Fruit fly (Drosophila melanogaster) whole organism, embryonic: ENCODE measurements around the gene Sap30.

ENCODE experiments used
- Awh ChIP-seq: fragments of 200-800 bp; sonication (Bioruptor generic); IDR thresholded peaks from 2 replicates; pipeline ENCODE4, ENCODE4 v1.3.6; 2022; ENCODE audit warnings: missing biosample characterization, missing genetic modification characterization
- CG10274 ChIP-seq: fragments of 200-800 bp; sonication (Bioruptor generic); optimal IDR thresholded peaks from 3 replicates; lab custom pipeline; 2017; ENCODE audit warnings: missing biosample characterization, mild to moderate bottlenecking, missing genetic modification characterization
- CG11398 ChIP-seq: fragments of 200-800 bp; sonication (Bioruptor generic); optimal IDR thresholded peaks from 2 replicates; lab custom pipeline; 2016; ENCODE audit warnings: missing biosample characterization, missing genetic modification characterization
- CG11695 ChIP-seq: fragments of 200-800 bp; sonication (Bioruptor generic); IDR thresholded peaks from 3 replicates; pipeline ENCODE4 v1.3.6; 2022; ENCODE audit warnings: missing biosample characterization, missing genetic modification characterization
- CG12769 ChIP-seq: fragments of 200-800 bp; sonication (Bioruptor generic); optimal IDR thresholded peaks from 2 replicates; lab custom pipeline; 2019; ENCODE audit warnings: missing biosample characterization, mild to moderate bottlenecking, missing genetic modification characterization, moderate library complexity
- CG13424 ChIP-seq: fragments of 200-800 bp; sonication (Bioruptor generic); optimal IDR thresholded peaks from 2 replicates; lab custom pipeline; 2019; ENCODE audit warnings: missing biosample characterization, mild to moderate bottlenecking, missing genetic modification characterization, moderate library complexity
- CG1603 ChIP-seq: fragments of 200-800 bp; sonication (Bioruptor generic); optimal IDR thresholded peaks from 2 replicates; lab custom pipeline; 2019; ENCODE audit warnings: missing biosample characterization, mild to moderate bottlenecking, missing genetic modification characterization, moderate library complexity
- CG17568 ChIP-seq: fragments of 200-800 bp; sonication (Bioruptor generic); optimal IDR thresholded peaks from 2 replicates; lab custom pipeline; 2018; ENCODE audit warnings: missing biosample characterization, mild to moderate bottlenecking, missing genetic modification characterization, moderate library complexity
- CG17912 ChIP-seq: fragments of 200-800 bp; sonication (Bioruptor generic); optimal IDR thresholded peaks from 2 replicates; lab custom pipeline; 2018; ENCODE audit warnings: missing biosample characterization, mild to moderate bottlenecking, missing genetic modification characterization
- CG1792 ChIP-seq: fragments of 200-800 bp; sonication (Bioruptor generic); optimal IDR thresholded peaks from 2 replicates; lab custom pipeline; 2016; ENCODE audit warnings: missing biosample characterization, missing genetic modification characterization
- CG18262 ChIP-seq: fragments of 200-800 bp; optimal IDR thresholded peaks from 3 replicates; lab custom pipeline; 2019; ENCODE audit warnings: missing biosample characterization, mild to moderate bottlenecking, missing genetic modification characterization, moderate library complexity
- CG1832 ChIP-seq: fragments of 200-800 bp; sonication (Bioruptor generic); optimal IDR thresholded peaks from 2 replicates; lab custom pipeline; 2017; ENCODE audit warnings: missing biosample characterization, mild to moderate bottlenecking, missing genetic modification characterization, inconsistent platforms
- CG2712 ChIP-seq: fragments of 200-800 bp; optimal IDR thresholded peaks from 3 replicates; lab custom pipeline; 2019; ENCODE audit warnings: missing biosample characterization, mild to moderate bottlenecking, missing genetic modification characterization, moderate library complexity
- CG34422 ChIP-seq: fragments of 200-800 bp; sonication (Bioruptor generic); IDR thresholded peaks from 3 replicates; pipeline ENCODE4 v1.3.6; 2022; ENCODE audit warnings: missing biosample characterization, missing genetic modification characterization
- CG4617 ChIP-seq: fragments of 200-800 bp; sonication (Bioruptor generic); optimal IDR thresholded peaks from 3 replicates; lab custom pipeline; 2016; ENCODE audit warnings: missing biosample characterization, missing genetic modification characterization, borderline replicate concordance
- CG4820 ChIP-seq: fragments of 200-800 bp; sonication (Bioruptor generic); optimal IDR thresholded peaks from 3 replicates; lab custom pipeline; 2016; ENCODE audit warnings: missing biosample characterization, missing genetic modification characterization
- CG5953 ChIP-seq: fragments of 200-800 bp; sonication (Bioruptor generic); IDR thresholded peaks from 2 replicates; pipeline ENCODE4 v1.3.6; 2022; ENCODE audit warnings: missing biosample characterization, missing genetic modification characterization
- CG6272 ChIP-seq: fragments of 200-800 bp; sonication (Bioruptor generic); IDR thresholded peaks from 2 replicates; pipeline ENCODE4 v1.3.6; 2022; ENCODE audit warnings: missing biosample characterization, missing genetic modification characterization
- CG8089 ChIP-seq: fragments of 200-800 bp; sonication (Bioruptor generic); optimal IDR thresholded peaks from 3 replicates; lab custom pipeline; 2016; ENCODE audit warnings: missing biosample characterization, missing genetic modification characterization
- CG8290 ChIP-seq, 3 experiments: fragments of 200-800 bp; sonication (Bioruptor generic); optimal IDR thresholded peaks; 2 replicates each; lab custom pipeline; 2016 to 2019; ENCODE audit warnings: missing biosample characterization in 3 of 3, missing genetic modification characterization in 3 of 3, mild to moderate bottlenecking in 2 of 3, moderate library complexity in 1 of 3
- CG8765 ChIP-seq: fragments of 200-800 bp; sonication (Bioruptor generic); IDR thresholded peaks from 2 replicates; pipeline ENCODE4 v1.3.6; 2022; ENCODE audit warnings: missing biosample characterization, missing genetic modification characterization
- CG8924 ChIP-seq: fragments of 200-800 bp; optimal IDR thresholded peaks from 3 replicates; lab custom pipeline; 2019; ENCODE audit warnings: missing biosample characterization, mild to moderate bottlenecking, missing genetic modification characterization, moderate library complexity
- CG9437 ChIP-seq: fragments of 200-800 bp; sonication (Bioruptor generic); optimal IDR thresholded peaks from 2 replicates; lab custom pipeline; 2018; ENCODE audit warnings: missing biosample characterization, mild to moderate bottlenecking, missing genetic modification characterization
- Dek ChIP-seq: fragments of 200-800 bp; sonication (Bioruptor generic); optimal IDR thresholded peaks from 3 replicates; lab custom pipeline; 2019; ENCODE audit warnings: missing biosample characterization, mild to moderate bottlenecking, missing genetic modification characterization, moderate library complexity
- Fer2 ChIP-seq: fragments of 200-800 bp; sonication (Bioruptor generic); optimal IDR thresholded peaks from 2 replicates; lab custom pipeline; 2018; ENCODE audit warnings: missing biosample characterization, mild to moderate bottlenecking, missing genetic modification characterization, moderate library complexity
- H2.0 ChIP-seq: fragments of 200-800 bp; sonication (Bioruptor generic); IDR thresholded peaks from 2 replicates; pipeline ENCODE4 v1.3.6; 2022; ENCODE audit warnings: missing biosample characterization, missing genetic modification characterization
- HHEX ChIP-seq: fragments of 200-800 bp; sonication (Bioruptor generic); optimal IDR thresholded peaks from 3 replicates; lab custom pipeline; 2017; ENCODE audit warnings: missing biosample characterization, mild to moderate bottlenecking, missing genetic modification characterization, missing genetic modification reagents
- HLH4C ChIP-seq: fragments of 200-800 bp; sonication (Bioruptor generic); IDR thresholded peaks from 3 replicates; pipeline ENCODE4 v1.3.6; 2022; ENCODE audit warnings: missing biosample characterization, missing genetic modification characterization; ENCODE audit not compliant: partially characterized antibody
- Hmx ChIP-seq: fragments of 200-800 bp; sonication (Bioruptor generic); optimal IDR thresholded peaks from 2 replicates; lab custom pipeline; 2016; ENCODE audit warnings: missing biosample characterization, missing genetic modification characterization
- MESR4 ChIP-seq: fragments of 200-800 bp; sonication (Bioruptor generic); optimal IDR thresholded peaks from 2 replicates; lab custom pipeline; 2018; ENCODE audit warnings: missing biosample characterization, mild to moderate bottlenecking, missing genetic modification characterization, moderate library complexity
- Myb ChIP-seq: fragments of 200-800 bp; sonication (Bioruptor generic); optimal IDR thresholded peaks from 2 replicates; lab custom pipeline; 2016; ENCODE audit warnings: missing biosample characterization, missing genetic modification characterization
- Nf-YB ChIP-seq: fragments of 200-800 bp; sonication (Bioruptor generic); optimal IDR thresholded peaks from 3 replicates; lab custom pipeline; 2019; ENCODE audit warnings: missing biosample characterization, mild to moderate bottlenecking, missing genetic modification characterization, moderate library complexity
- Oaz ChIP-seq: fragments of 200-800 bp; sonication (Bioruptor generic); IDR thresholded peaks from 2 replicates; pipeline ENCODE4 v1.3.6; 2022; ENCODE audit warnings: missing biosample characterization, missing genetic modification characterization
- Xbp1 ChIP-seq: fragments of 200-800 bp; sonication (Bioruptor generic); optimal IDR thresholded peaks from 3 replicates; lab custom pipeline; 2016; ENCODE audit warnings: missing biosample characterization, mild to moderate bottlenecking, missing genetic modification characterization
- YL-1 ChIP-seq: fragments of 200-800 bp; sonication (Bioruptor generic); optimal IDR thresholded peaks from 3 replicates; lab custom pipeline; 2017; ENCODE audit warnings: missing biosample characterization, mild to moderate bottlenecking, missing genetic modification characterization
- dimm ChIP-seq: fragments of 200-800 bp; sonication (Bioruptor generic); IDR thresholded peaks from 2 replicates; pipeline ENCODE4 v1.3.6; 2022; ENCODE audit warnings: missing biosample characterization, missing genetic modification characterization
- dmrt11E ChIP-seq: fragments of 200-800 bp; sonication (Bioruptor generic); optimal IDR thresholded peaks from 3 replicates; lab custom pipeline; 2018; ENCODE audit warnings: missing biosample characterization, mild to moderate bottlenecking, missing genetic modification characterization, moderate library complexity
- dpn ChIP-seq, 2 experiments: fragments of 200-800 bp; sonication (Bioruptor generic); optimal IDR thresholded peaks; 3 replicates each; lab custom pipeline; 2016; ENCODE audit warnings: missing biosample characterization in 2 of 2, missing genetic modification characterization in 2 of 2
- ems ChIP-seq: fragments of 200-800 bp; sonication (Bioruptor generic); optimal IDR thresholded peaks from 3 replicates; lab custom pipeline; 2016; ENCODE audit warnings: missing biosample characterization, missing genetic modification characterization
- fu2 ChIP-seq: fragments of 200-800 bp; sonication (Bioruptor generic); optimal IDR thresholded peaks from 2 replicates; lab custom pipeline; 2016; ENCODE audit warnings: missing biosample characterization, missing genetic modification characterization
- gro ChIP-seq: fragments of 200-800 bp; sonication (Bioruptor generic); optimal IDR thresholded peaks from 2 replicates; lab custom pipeline; 2016; ENCODE audit warnings: missing biosample characterization, missing genetic modification characterization
- kah ChIP-seq: fragments of 200-800 bp; sonication (Bioruptor generic); optimal IDR thresholded peaks from 2 replicates; lab custom pipeline; 2018; ENCODE audit warnings: missing biosample characterization, mild to moderate bottlenecking, missing genetic modification characterization
- klu ChIP-seq: fragments of 200-800 bp; sonication (Bioruptor generic); IDR thresholded peaks from 2 replicates; pipeline ENCODE4 v1.3.6; 2022; ENCODE audit warnings: missing biosample characterization, missing genetic modification characterization
- pan ChIP-seq, 4 experiments: fragments of >200 bp in 3 of 4; fragments of 200-800 bp in 1 of 4; sonication (Bioruptor generic) in 1 of 4; optimal IDR thresholded peaks in 3 of 4; IDR thresholded peaks in 1 of 4; 2 replicates each; pipeline versions ENCODE4 v1.3.6 to Lab custom; 2017 to 2022; ENCODE audit warnings: missing biosample characterization in 2 of 4, missing genetic modification characterization in 2 of 4, mixed read lengths in 1 of 4
- repo ChIP-seq: fragments of 200-800 bp; sonication (Bioruptor generic); optimal IDR thresholded peaks from 2 replicates; lab custom pipeline; 2016; ENCODE audit warnings: missing biosample characterization, missing genetic modification characterization
- so ChIP-seq: fragments of 200-800 bp; sonication (Bioruptor generic); IDR thresholded peaks from 3 replicates; pipeline ENCODE4 v1.3.6; 2022; ENCODE audit warnings: missing biosample characterization, missing genetic modification characterization
- vnd ChIP-seq: fragments of 200-800 bp; sonication (Bioruptor generic); IDR thresholded peaks from 3 replicates; pipeline ENCODE4 v1.3.6; 2022; ENCODE audit warnings: missing biosample characterization, missing genetic modification characterization; ENCODE audit not compliant: partially characterized antibody

Gene Sap30

dm6 chrX:16772882-16773827 lies 13.9 kb upstream of the Sap30 start (continued):
- peak; percentile 72 for TF ChIP-seq CG1603 (tag; lab: Kevin White, UChicago)
- peak; percentile 38 for TF ChIP-seq Xbp1 (GFP tag; lab: Kevin White, UChicago)
- TF ChIP-seq pan (optimal IDR thresholded peaks at IDR 0.05; lab: Kevin White, UChicago), result no peak
- peak in 1 of 2 experiments; percentile 63 for TF ChIP-seq pan (GFP tag; optimal IDR thresholded peaks at IDR 0.05 in 1 of 2, IDR thresholded peaks at IDR 0.05 in 1 of 2)
- TF ChIP-seq Hmx, result no peak
- TF ChIP-seq CG17568, result no peak
- TF ChIP-seq CG10274 (GFP tag; lab: Kevin White, UChicago), result no peak
- peak; percentile 65; the same call in 1 of the 3 replicates for TF ChIP-seq CG11695 (GFP tag; lab: Robert Waterston, UW)
- no peak for TF ChIP-seq HLH4C (GFP tag; lab: Robert Waterston, UW)
- TF ChIP-seq dpn (GFP tag; optimal IDR thresholded peaks at IDR 0.05; lab: Kevin White, UChicago), result peak; percentile 29 to 68
- peak; percentile 61; the same call in 1 of the 3 replicates for TF ChIP-seq so (GFP tag; lab: Robert Waterston, UW)
- peak; percentile 5 for TF ChIP-seq CG9437 (GFP tag; lab: Kevin White, UChicago)
- peak; percentile 30 for TF ChIP-seq HHEX (GFP tag; lab: Kevin White, UChicago)
- peak; percentile 83 for TF ChIP-seq Awh (GFP tag; lab: Robert Waterston, UW)
- TF ChIP-seq fu2 (GFP tag; lab: Kevin White, UChicago), result no peak
- no peak for TF ChIP-seq gro (GFP tag; lab: Kevin White, UChicago)
- no peak for TF ChIP-seq klu (GFP tag; lab: Robert Waterston, UW)
- no peak for TF ChIP-seq YL-1 (GFP tag; lab: Kevin White, UChicago)
- TF ChIP-seq CG6272 (GFP tag; lab: Robert Waterston, UW), result 0 out of 2 replicates have a peak, but pooled peaks have one; percentile 42
- TF ChIP-seq CG8924 (tag; lab: Kevin White, UChicago), result peak; percentile 41
- no peak for TF ChIP-seq Fer2 (tag; lab: Kevin White, UChicago)
- TF ChIP-seq CG8765, result peak; percentile 82
- TF ChIP-seq vnd, result no peak
- no peak for TF ChIP-seq MESR4 (GFP tag; lab: Kevin White, UChicago)
- TF ChIP-seq Dek (tag; lab: Kevin White, UChicago), result no peak
- peak; percentile 51 for TF ChIP-seq repo (GFP tag; lab: Kevin White, UChicago)
- TF ChIP-seq dimm (GFP tag; lab: Robert Waterston, UW), result peak; percentile 27; the same call in 1 of the 2 replicates
- TF ChIP-seq CG17912 (GFP tag; lab: Kevin White, UChicago), result no peak
- TF ChIP-seq H2.0 (GFP tag; lab: Robert Waterston, UW), result peak; percentile 53; the same call in 1 of the 2 replicates
- TF ChIP-seq kah (GFP tag; lab: Kevin White, UChicago), result no peak
- peak; percentile 78 for TF ChIP-seq CG2712 (tag; lab: Kevin White, UChicago)
- no peak for TF ChIP-seq CG4617 (GFP tag; lab: Kevin White, UChicago)
- no peak for TF ChIP-seq CG1832 (GFP tag; lab: Kevin White, UChicago)
- peak; percentile 70 for TF ChIP-seq CG4820
- TF ChIP-seq CG13424 (tag; lab: Kevin White, UChicago), result peak; percentile 51
- 0 out of 2 replicates have a peak, but pooled peaks have one; percentile 25 for TF ChIP-seq Oaz (GFP tag; lab: Robert Waterston, UW)
- peak; percentile 44 for TF ChIP-seq dmrt11E (tag; lab: Kevin White, UChicago)
- no peak for TF ChIP-seq Myb
- TF ChIP-seq CG5953 (GFP tag; lab: Robert Waterston, UW), result no peak
- no peak for TF ChIP-seq CG12769 (tag; lab: Kevin White, UChicago)
- TF ChIP-seq Nf-YB (GFP tag; lab: Kevin White, UChicago), result no peak
- peak; percentile 57; the same call in 2 of the 3 replicates for TF ChIP-seq CG34422 (GFP tag; lab: Robert Waterston, UW)
- peak; percentile 73 for TF ChIP-seq CG18262 (tag; lab: Kevin White, UChicago)
- TF ChIP-seq CG11398 (GFP tag; lab: Kevin White, UChicago), result no peak
- TF ChIP-seq CG1792, result no peak
- TF ChIP-seq CG8290 (GFP tag; optimal IDR thresholded peaks at IDR 0.05; lab: Kevin White, UChicago), result peak; percentile 46
- no peak for TF ChIP-seq CG8290 (tag; optimal IDR thresholded peaks at IDR 0.05; lab: Kevin White, UChicago)
- peak; percentile 28 for TF ChIP-seq CG8089
- TF ChIP-seq ems (GFP tag; lab: Kevin White, UChicago), result peak; percentile 28
